Worm (Caenorhabditis elegans): ENCODE data around the gene djr-1.2.

The djr-1.2 gene

DNA sequence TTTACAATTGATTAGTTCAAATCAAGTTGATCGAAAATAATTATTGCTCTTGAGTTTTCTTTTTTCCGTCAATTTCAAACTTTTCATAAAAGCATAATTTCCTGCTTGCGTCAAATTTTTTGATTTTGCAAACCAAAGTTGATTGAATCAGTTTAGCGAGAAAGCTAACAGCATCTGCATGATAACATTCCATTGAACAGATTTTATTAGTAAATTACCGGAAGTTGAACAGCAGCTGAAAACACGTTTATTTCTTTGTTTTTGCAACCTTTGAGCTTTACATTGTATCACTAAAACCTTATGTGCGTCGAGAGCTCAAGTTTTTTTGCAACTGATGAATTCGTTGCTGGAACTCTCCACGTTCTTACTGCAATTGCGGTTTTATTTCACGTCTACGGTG, 7.4 kb downstream of the djr-1.2 start, which contains the start of gene srh-169:
TSS of gene srh-169 (plus strand) at position 301 of the 400 bp plus-strand sequence.
- no peak for TF ChIP-seq ets-7 (tag; optimal IDR thresholded peaks at IDR 0.05)
- no peak for TF ChIP-seq tbx-11 (GFP tag; IDR thresholded peaks at IDR 0.05)
- no peak for TF ChIP-seq sea-1 (GFP tag; conservative IDR thresholded peaks at IDR 0.05)
- no peak for TF ChIP-seq aly-1 (tag; optimal IDR thresholded peaks at IDR 0.05)
- no peak for TF ChIP-seq flt-1 (GFP tag; IDR thresholded peaks at IDR 0.05)
- no peak for TF ChIP-seq scrt-1 (GFP tag; IDR thresholded peaks at IDR 0.05)
- TF ChIP-seq hmbx-1 (tag; optimal IDR thresholded peaks at IDR 0.05): no peak
- TF ChIP-seq ceh-13 (GFP tag; optimal IDR thresholded peaks at IDR 0.05): no peak
- no peak for TF ChIP-seq hnd-1 (tag; optimal IDR thresholded peaks at IDR 0.05)
- TF ChIP-seq hmg-4 (GFP tag; optimal IDR thresholded peaks at IDR 0.05): no peak
- TF ChIP-seq tra-4 (tag; optimal IDR thresholded peaks at IDR 0.05): no peak
- TF ChIP-seq ama-1 (optimal IDR thresholded peaks at IDR 0.05): no peak
- no peak for TF ChIP-seq tbx-37 (GFP tag; conservative IDR thresholded peaks at IDR 0.05)

DNA sequence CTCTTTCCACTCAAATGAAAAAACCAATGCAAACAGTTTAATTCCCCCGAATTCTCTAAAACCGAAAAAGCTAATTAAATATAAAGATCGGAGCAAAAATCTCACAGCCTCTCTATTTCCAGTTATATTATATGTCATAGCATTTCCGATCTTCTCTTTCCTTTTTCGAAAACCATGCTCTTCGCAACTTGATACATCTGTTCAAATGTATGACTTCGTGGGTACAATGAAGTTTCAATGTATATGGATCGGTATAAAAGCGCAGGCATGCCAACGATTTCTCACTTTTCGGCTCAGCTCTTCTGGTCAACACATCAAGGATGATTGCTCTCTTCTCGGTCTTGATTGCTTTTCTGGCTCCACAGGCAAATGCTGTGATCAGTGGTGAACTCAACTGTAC, 8.8 kb downstream of the djr-1.2 start, which contains the start of gene phat-7:
TSS of gene phat-7 (plus strand) at position 301 of the 400 bp plus-strand sequence.
- TF ChIP-seq sea-1 (GFP tag; conservative IDR thresholded peaks at IDR 0.05): no peak
- TF ChIP-seq tbx-11 (GFP tag; IDR thresholded peaks at IDR 0.05): no peak

DNA sequence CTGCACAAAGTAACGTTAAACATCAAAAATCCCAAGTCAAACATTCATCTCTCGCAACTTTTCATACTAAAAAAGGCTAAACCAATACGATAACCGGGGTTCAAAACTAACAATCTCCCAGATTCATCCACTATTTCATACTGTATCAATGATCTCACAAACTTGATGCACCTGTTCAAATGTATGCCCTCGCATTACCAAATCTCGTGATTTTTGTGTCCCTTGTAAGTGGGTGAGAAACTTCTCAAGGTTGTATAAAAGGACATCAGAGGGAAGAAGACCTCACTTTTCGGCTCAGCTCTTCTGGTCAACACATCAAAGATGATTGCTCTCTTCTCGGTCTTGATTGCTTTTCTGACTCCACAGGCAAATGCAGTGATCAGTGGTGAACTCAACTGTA, 11.3 kb downstream of the djr-1.2 start, which contains the start of gene phat-3:
TSS of gene phat-3 (plus strand) at position 301 of the 400 bp plus-strand sequence.
- TF ChIP-seq hnd-1 (tag; optimal IDR thresholded peaks at IDR 0.05) (no peak), pes-1 (GFP tag; IDR thresholded peaks at IDR 0.05) (no peak), hmg-4 (GFP tag; optimal IDR thresholded peaks at IDR 0.05) (no peak), ama-1 (optimal IDR thresholded peaks at IDR 0.05) (no peak), tra-4 (tag; optimal IDR thresholded peaks at IDR 0.05) (no peak), aly-1 (tag; optimal IDR thresholded peaks at IDR 0.05) (no peak), ets-7 (tag; optimal IDR thresholded peaks at IDR 0.05) (no peak), tbx-11 (GFP tag; IDR thresholded peaks at IDR 0.05) (no peak), tbx-37 (GFP tag; conservative IDR thresholded peaks at IDR 0.05) (no peak), F13C5.2 (tag; optimal IDR thresholded peaks at IDR 0.05) (no peak), hmbx-1 (tag; optimal IDR thresholded peaks at IDR 0.05) (no peak), ceh-13 (GFP tag; optimal IDR thresholded peaks at IDR 0.05) (no peak), B0310.2 (tag; optimal IDR thresholded peaks at IDR 0.05) (no peak), sea-1 (GFP tag; conservative IDR thresholded peaks at IDR 0.05) (no peak), scrt-1 (GFP tag; IDR thresholded peaks at IDR 0.05) (no peak)

DNA sequence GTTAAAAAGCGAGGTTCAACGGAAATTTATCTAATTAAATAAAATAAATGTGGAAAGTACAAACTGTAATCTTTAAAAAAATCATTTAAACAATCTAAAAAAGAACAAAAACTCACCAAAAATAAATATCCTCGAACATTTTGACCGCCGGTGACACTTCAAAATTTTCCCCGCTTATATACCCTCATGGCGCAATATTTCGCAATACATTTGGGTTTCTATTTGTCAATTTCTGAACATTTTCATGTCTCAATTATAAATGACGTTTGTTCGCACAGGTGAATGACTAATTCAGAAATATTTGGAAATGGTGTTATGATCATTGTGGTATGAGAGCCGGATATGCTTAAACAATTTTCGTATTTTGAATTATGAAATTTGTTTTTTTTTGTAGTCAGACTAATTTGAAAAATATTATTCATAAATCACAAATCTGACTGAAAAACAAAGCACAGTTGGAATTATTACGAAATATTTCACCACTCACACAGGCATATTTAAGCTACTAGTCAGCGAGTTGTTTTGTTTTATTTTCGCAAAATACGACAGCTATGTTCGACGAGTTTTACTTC, 13.0 kb downstream of the djr-1.2 start, which contains the start of the genes C49G7.10 and irg-2:
TSS of gene C49G7.10 (minus strand) at position 169 of the 572 bp plus-strand sequence.
TSS of gene irg-2 (plus strand) at position 329 of the 572 bp plus-strand sequence.
- TF ChIP-seq tra-4 (tag; optimal IDR thresholded peaks at IDR 0.05): no peak
- no peak for TF ChIP-seq ceh-13 (GFP tag; optimal IDR thresholded peaks at IDR 0.05)
- TF ChIP-seq flt-1 (GFP tag; IDR thresholded peaks at IDR 0.05): no peak
- no peak for TF ChIP-seq ceh-36 (tag; optimal IDR thresholded peaks at IDR 0.05)

DNA sequence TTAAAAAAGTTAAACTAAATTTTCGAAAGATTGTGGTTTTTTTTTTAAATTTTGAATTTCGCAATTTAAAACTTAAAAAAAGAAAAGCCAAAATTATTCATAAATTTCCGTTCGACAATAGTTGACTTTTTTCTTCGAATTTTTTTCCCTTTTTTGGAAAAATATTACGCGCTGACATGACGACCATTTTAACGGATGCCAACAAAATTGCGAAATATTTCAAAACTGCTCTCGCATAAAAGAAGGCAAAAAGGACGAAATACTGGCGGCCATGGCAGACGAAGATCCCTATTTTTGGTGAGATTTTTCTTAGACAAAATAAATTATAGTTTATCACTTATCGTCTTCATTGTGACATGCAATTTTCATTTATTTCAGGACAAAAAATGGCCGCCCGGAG, 16.4 kb downstream of the djr-1.2 start:
- TF ChIP-seq ceh-36 (tag; optimal IDR thresholded peaks at IDR 0.05) (no peak), tbx-11 (GFP tag; IDR thresholded peaks at IDR 0.05) (no peak), ets-7 (tag; optimal IDR thresholded peaks at IDR 0.05) (no peak), hmg-4 (GFP tag; optimal IDR thresholded peaks at IDR 0.05) (no peak), hmbx-1 (tag; optimal IDR thresholded peaks at IDR 0.05) (no peak), B0310.2 (tag; optimal IDR thresholded peaks at IDR 0.05) (no peak), ama-1 (optimal IDR thresholded peaks at IDR 0.05) (no peak), aly-1 (tag; optimal IDR thresholded peaks at IDR 0.05) (no peak), tra-4 (tag; optimal IDR thresholded peaks at IDR 0.05) (no peak), hnd-1 (tag; optimal IDR thresholded peaks at IDR 0.05) (no peak), flt-1 (GFP tag; IDR thresholded peaks at IDR 0.05) (no peak), pes-1 (GFP tag; IDR thresholded peaks at IDR 0.05) (no peak), F13C5.2 (tag; optimal IDR thresholded peaks at IDR 0.05) (no peak), sea-1 (GFP tag; conservative IDR thresholded peaks at IDR 0.05) (no peak), tbx-37 (GFP tag; conservative IDR thresholded peaks at IDR 0.05) (no peak), scrt-1 (GFP tag; IDR thresholded peaks at IDR 0.05) (no peak), ceh-13 (GFP tag; optimal IDR thresholded peaks at IDR 0.05) (no peak)

DNA sequence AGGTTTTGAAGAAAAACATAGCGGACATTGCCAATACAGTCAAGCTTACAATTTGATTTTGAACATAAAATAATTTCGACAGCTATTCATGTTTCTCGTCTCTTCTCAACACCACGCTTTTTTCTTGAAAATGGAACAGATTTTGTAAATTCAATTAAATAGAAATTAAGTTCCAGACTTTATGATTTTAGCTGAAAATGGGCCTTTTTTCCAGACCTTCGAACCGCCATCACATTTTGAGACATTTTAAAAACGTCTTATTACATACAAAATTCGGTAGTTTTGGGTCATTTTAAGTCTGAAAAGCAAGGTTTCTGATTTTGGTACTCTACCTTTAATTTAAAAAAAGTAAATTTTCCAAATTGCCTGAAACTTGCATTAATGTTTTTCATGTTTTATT, 16.8 kb downstream of the djr-1.2 start, which contains the start of gene C49G7.12:
TSS of gene C49G7.12 (plus strand) at position 301 of the 400 bp plus-strand sequence.
- no peak for TF ChIP-seq tra-4 (tag; optimal IDR thresholded peaks at IDR 0.05)
- TF ChIP-seq B0310.2 (tag; optimal IDR thresholded peaks at IDR 0.05): no peak
- TF ChIP-seq scrt-1 (GFP tag; IDR thresholded peaks at IDR 0.05): no peak
- no peak for TF ChIP-seq ets-7 (tag; optimal IDR thresholded peaks at IDR 0.05)
- TF ChIP-seq hmbx-1 (tag; optimal IDR thresholded peaks at IDR 0.05): no peak
- no peak for TF ChIP-seq hmg-4 (GFP tag; optimal IDR thresholded peaks at IDR 0.05)
- TF ChIP-seq ceh-13 (GFP tag; optimal IDR thresholded peaks at IDR 0.05): no peak
- no peak for TF ChIP-seq ama-1 (optimal IDR thresholded peaks at IDR 0.05)
- no peak for TF ChIP-seq tbx-11 (GFP tag; IDR thresholded peaks at IDR 0.05)
- no peak for TF ChIP-seq sea-1 (GFP tag; conservative IDR thresholded peaks at IDR 0.05)

DNA sequence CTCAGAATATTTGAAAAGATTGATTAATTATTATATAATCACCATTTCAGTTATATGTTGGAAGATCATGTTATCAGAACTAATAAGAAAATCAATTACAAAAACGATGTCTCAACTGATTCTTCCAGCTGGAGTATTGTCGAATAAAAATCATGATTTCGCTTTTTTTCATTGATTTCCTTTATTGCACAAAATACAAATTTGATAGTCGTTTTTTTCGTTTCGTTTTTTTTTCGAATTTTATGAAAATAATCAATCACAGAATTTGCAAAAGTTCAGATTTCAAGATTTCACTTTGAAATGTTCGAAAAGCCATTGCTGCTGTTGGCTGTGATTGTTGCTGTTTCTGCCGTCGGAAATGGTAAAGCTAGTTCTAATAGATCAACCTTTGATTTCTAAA, 19.1 kb downstream of the djr-1.2 start, which contains the start of gene C49G7.13:
TSS of gene C49G7.13 (plus strand) at position 301 of the 400 bp plus-strand sequence.
- TF ChIP-seq sea-1 (GFP tag; conservative IDR thresholded peaks at IDR 0.05) (no peak), tbx-37 (GFP tag; conservative IDR thresholded peaks at IDR 0.05) (no peak), tbx-11 (GFP tag; IDR thresholded peaks at IDR 0.05) (no peak), ceh-13 (GFP tag; optimal IDR thresholded peaks at IDR 0.05) (no peak), hmbx-1 (tag; optimal IDR thresholded peaks at IDR 0.05) (no peak), B0310.2 (tag; optimal IDR thresholded peaks at IDR 0.05) (no peak), hmg-4 (GFP tag; optimal IDR thresholded peaks at IDR 0.05) (no peak), hnd-1 (tag; optimal IDR thresholded peaks at IDR 0.05) (no peak), scrt-1 (GFP tag; IDR thresholded peaks at IDR 0.05) (no peak), F13C5.2 (tag; optimal IDR thresholded peaks at IDR 0.05) (no peak), tra-4 (tag; optimal IDR thresholded peaks at IDR 0.05) (no peak), flt-1 (GFP tag; IDR thresholded peaks at IDR 0.05) (no peak), aly-1 (tag; optimal IDR thresholded peaks at IDR 0.05) (no peak), ets-7 (tag; optimal IDR thresholded peaks at IDR 0.05) (no peak), ceh-36 (tag; optimal IDR thresholded peaks at IDR 0.05) (no peak), ama-1 (optimal IDR thresholded peaks at IDR 0.05) (no peak)

Measured in whole organism, early embryonic.